Fruit fly (Drosophila melanogaster) whole organism, embryonic: Measurements from ENCODE around the gene CG33770.

Experiments
- CG12104 ChIP-seq: fragments of 200-800 bp; sonication (Bioruptor generic); optimal IDR thresholded peaks from 3 replicates; lab custom pipeline; 2016; ENCODE audit warnings: missing biosample characterization, missing genetic modification characterization
- CG13287 ChIP-seq: fragments of 200-800 bp; sonication (Bioruptor generic); IDR thresholded peaks from 2 replicates; pipeline ENCODE4 v1.3.6; 2022; ENCODE audit warnings: missing biosample characterization, missing genetic modification characterization; ENCODE audit not compliant: partially characterized antibody
- CG16779 ChIP-seq: fragments of 200-800 bp; sonication (Bioruptor generic); IDR thresholded peaks from 2 replicates; pipeline ENCODE4 v1.3.6; 2022; ENCODE audit warnings: missing biosample characterization, missing genetic modification characterization
- CG4282 ChIP-seq: fragments of 200-800 bp; sonication (Bioruptor generic); optimal IDR thresholded peaks from 2 replicates; lab custom pipeline; 2016; ENCODE audit warnings: missing biosample characterization, missing genetic modification characterization
- CG6175 ChIP-seq: fragments of 200-800 bp; sonication (Bioruptor generic); IDR thresholded peaks from 3 replicates; pipeline ENCODE4 v1.3.6; 2022; ENCODE audit warnings: missing biosample characterization, missing genetic modification characterization
- CG7357 ChIP-seq: fragments of 200-800 bp; sonication (Bioruptor generic); IDR thresholded peaks from 3 replicates; pipeline ENCODE4 v1.3.6; 2022; ENCODE audit warnings: missing biosample characterization, missing genetic modification characterization
- HLHmδ ChIP-seq: fragments of 200-800 bp; sonication (Bioruptor generic); optimal IDR thresholded peaks from 2 replicates; lab custom pipeline; 2018; ENCODE audit warnings: missing biosample characterization, mild to moderate bottlenecking, missing genetic modification characterization, moderate library complexity
- dmrt99B ChIP-seq: fragments of 200-800 bp; sonication (Bioruptor generic); optimal IDR thresholded peaks from 2 replicates; lab custom pipeline; 2018; ENCODE audit warnings: missing biosample characterization, mild to moderate bottlenecking, missing genetic modification characterization, moderate library complexity
- pita ChIP-seq: fragments of 200-800 bp; sonication (Bioruptor generic); optimal IDR thresholded peaks from 2 replicates; lab custom pipeline; 2017; ENCODE audit warnings: missing biosample characterization, mild to moderate bottlenecking, missing genetic modification characterization
- psq ChIP-seq: fragments of 200-800 bp; sonication (Bioruptor generic); optimal IDR thresholded peaks from 2 replicates; lab custom pipeline; 2017; ENCODE audit warnings: missing biosample characterization, missing genetic modification characterization

dm6 chr3L:22695653-22696052 is 47.2 kb downstream of the CG33770 start, which contains the start of gene CG14452:
- TF ChIP-seq psq (GFP tag; lab: Kevin White, UChicago) (no peak), CG4282 (GFP tag; lab: Kevin White, UChicago) (no peak), CG13287 (no peak), pita (no peak), CG7357 (GFP tag; lab: Robert Waterston, UW) (no peak), CG16779 (no peak), dmrt99B (tag; lab: Kevin White, UChicago) (no peak), HLHmδ (GFP tag; lab: Kevin White, UChicago) (no peak), CG12104 (no peak), CG6175 (GFP tag; lab: Robert Waterston, UW) (no peak)
